Worm (Caenorhabditis elegans) whole organism, young adult: Measurements from ENCODE around the gene ari-2.

Source experiments
- F55B11.4 ChIP-seq: sonication (generic microtip); optimal IDR thresholded peaks from 2 replicates; lab custom pipeline; 2016; ENCODE audit warnings: missing compliant biosample characterization, missing genetic modification characterization, borderline replicate concordance; ENCODE audit not compliant: insufficient read depth
- let-607 ChIP-seq, 2 experiments: fragments of 200-800 bp in 1 of 2; sonication (Bioruptor generic) in 1 of 2; sonication (generic microtip) in 1 of 2; optimal IDR thresholded peaks; 2 replicates each; lab custom pipeline; 2016 to 2018; ENCODE audit warnings: mild to moderate bottlenecking in 2 of 2, missing compliant biosample characterization in 2 of 2, missing genetic modification characterization in 2 of 2, moderate library complexity in 2 of 2, missing genotype in 1 of 2
- lsy-27 ChIP-seq: sonication (generic microtip); optimal IDR thresholded peaks from 2 replicates; lab custom pipeline; 2017; ENCODE audit warnings: missing genetic modification characterization, mild to moderate bottlenecking, missing compliant biosample characterization, antibody characterized with exemption, missing genotype, borderline replicate concordance; ENCODE audit not compliant: insufficient read depth
- unc-62 ChIP-seq: fragments of 150-350 bp; optimal IDR thresholded peaks from 2 replicates; lab custom pipeline; 2014; ENCODE audit warnings: missing biosample characterization, missing genetic modification reagents, missing genetic modification characterization

- no peak for TF ChIP-seq lsy-27 (tag; lab: Kevin White, UChicago)
- TF ChIP-seq let-607 (tag; optimal IDR thresholded peaks at IDR 0.05; lab: Kevin White, UChicago): no peak
- no peak for TF ChIP-seq unc-62 (GFP tag; lab: Kevin White, UChicago)
- no peak for TF ChIP-seq F55B11.4
Observed at ce11 chrIV:5572693-5573092, 21.8 kb downstream of the ari-2 start.
